Worm (Caenorhabditis elegans): ENCODE results near the gene E01G6.1.

The E01G6.1 gene

ce11 chrX:12288254-12288653, 27.6 kb downstream of the E01G6.1 start, which contains the start of gene C04B4.5:
Gene C04B4.5, minus strand, starts transcription at chrX:12288354.
- TF ChIP-seq fkh-10 (GFP tag; optimal IDR thresholded peaks at IDR 0.05) (no peak), ztf-4 (tag; optimal IDR thresholded peaks at IDR 0.05) (no peak), snpc-4 (tag; optimal IDR thresholded peaks at IDR 0.05) (no peak), snu-23 (GFP tag; optimal IDR thresholded peaks at IDR 0.05) (no peak), sup-37 (GFP tag; optimal IDR thresholded peaks at IDR 0.05) (no peak), egl-27 (tag; optimal IDR thresholded peaks at IDR 0.05) (no peak), skn-1 (tag; optimal IDR thresholded peaks at IDR 0.05) (no peak)

ce11 chrX:12290539-12290938, 29.9 kb downstream of the E01G6.1 start, which contains the start of gene C04B4.4:
Gene C04B4.4, plus strand, starts transcription at chrX:12290839.
- no peak for TF ChIP-seq mab-9 (GFP tag; IDR thresholded peaks at IDR 0.05)
- TF ChIP-seq pag-3 (tag; optimal IDR thresholded peaks at IDR 0.05; ENCODE audit: borderline replicate concordance, insufficient read depth), result no peak
- TF ChIP-seq sox-4 (tag; optimal IDR thresholded peaks at IDR 0.05), result no peak
- no peak for TF ChIP-seq efl-1 (optimal IDR thresholded peaks at IDR 0.05)
- no peak for TF ChIP-seq efl-1 (GFP tag; optimal IDR thresholded peaks at IDR 0.05 in 1 of 2)
- no peak for TF ChIP-seq elt-2 (tag; optimal IDR thresholded peaks at IDR 0.05)
- TF ChIP-seq nhr-84 (tag; optimal IDR thresholded peaks at IDR 0.05), result no peak
- no peak for TF ChIP-seq aly-2 (tag; optimal IDR thresholded peaks at IDR 0.05)
- no peak for TF ChIP-seq unc-130 (tag; optimal IDR thresholded peaks at IDR 0.05)
- TF ChIP-seq aha-1 (tag; optimal IDR thresholded peaks at IDR 0.05), result no peak
- TF ChIP-seq nhr-76 (tag; optimal IDR thresholded peaks at IDR 0.05), result no peak
- TF ChIP-seq nhr-28 (tag; optimal IDR thresholded peaks at IDR 0.05), result no peak
- no peak for TF ChIP-seq unc-98 (GFP tag; IDR thresholded peaks at IDR 0.05)

ce11 chrX:12294263-12294662, 33.6 kb downstream of the E01G6.1 start, which contains the start of gene W06D11.1:
Gene W06D11.1, plus strand, starts transcription at chrX:12294563.
- TF ChIP-seq ceh-82 (tag; optimal IDR thresholded peaks at IDR 0.05) (no peak), nhr-28 (tag; optimal IDR thresholded peaks at IDR 0.05) (no peak), unc-86 (tag; optimal IDR thresholded peaks at IDR 0.05) (no peak), jun-1 (tag; optimal IDR thresholded peaks at IDR 0.05) (no peak), ztf-11 (tag; optimal IDR thresholded peaks at IDR 0.05) (no peak), C34B4.2 (tag; optimal IDR thresholded peaks at IDR 0.05) (no peak), lin-13 (GFP tag; optimal IDR thresholded peaks at IDR 0.05) (no peak), ceh-90 (tag; optimal IDR thresholded peaks at IDR 0.05) (no peak), dpl-1 (GFP tag; optimal IDR thresholded peaks at IDR 0.05) (no peak), ceh-63 (GFP tag; optimal IDR thresholded peaks at IDR 0.05) (no peak), blmp-1 (tag; optimal IDR thresholded peaks at IDR 0.05) (no peak), nhr-11 (tag; optimal IDR thresholded peaks at IDR 0.05) (no peak), ama-1 (optimal IDR thresholded peaks at IDR 0.05) (no peak), snu-23 (GFP tag; optimal IDR thresholded peaks at IDR 0.05) (no peak), ztf-4 (tag; optimal IDR thresholded peaks at IDR 0.05) (no peak), lsy-2 (tag; optimal IDR thresholded peaks at IDR 0.05) (no peak), pag-3 (tag; optimal IDR thresholded peaks at IDR 0.05; ENCODE audit: borderline replicate concordance, insufficient read depth) (no peak), skn-1 (tag; optimal IDR thresholded peaks at IDR 0.05) (no peak)

ce11 chrX:12296392-12296791, 35.7 kb downstream of the E01G6.1 start, which contains the start of gene W06D11.2:
Gene W06D11.2, minus strand, starts transcription at chrX:12296730.
- TF ChIP-seq zag-1 (tag; optimal IDR thresholded peaks at IDR 0.05) (no peak), swsn-7 (tag; optimal IDR thresholded peaks at IDR 0.05) (no peak), ceh-88 (GFP tag; IDR thresholded peaks at IDR 0.05) (no peak), unc-130 (tag; optimal IDR thresholded peaks at IDR 0.05) (no peak), irx-1 (tag; optimal IDR thresholded peaks at IDR 0.05) (no peak), nhr-84 (tag; optimal IDR thresholded peaks at IDR 0.05) (no peak)

ce11 chrX:12298324-12298723, 37.6 kb downstream of the E01G6.1 start, which contains the start of gene W06D11.3:
Gene W06D11.3, plus strand, starts transcription at chrX:12298683.
- TF ChIP-seq rnt-1 (tag; optimal IDR thresholded peaks at IDR 0.05) (no peak), blmp-1 (tag; optimal IDR thresholded peaks at IDR 0.05) (no peak), zag-1 (tag; optimal IDR thresholded peaks at IDR 0.05) (no peak), fkh-4 (tag; optimal IDR thresholded peaks at IDR 0.05; ENCODE audit: borderline replicate concordance) (no peak), fos-1 (tag; optimal IDR thresholded peaks at IDR 0.05) (no peak), ztf-11 (tag; optimal IDR thresholded peaks at IDR 0.05) (no peak), nhr-71 (tag; optimal IDR thresholded peaks at IDR 0.05) (no peak), snpc-4 (tag; optimal IDR thresholded peaks at IDR 0.05) (no peak), nhr-76 (tag; optimal IDR thresholded peaks at IDR 0.05) (no peak), fkh-10 (GFP tag; optimal IDR thresholded peaks at IDR 0.05) (no peak), egl-27 (tag; optimal IDR thresholded peaks at IDR 0.05) (no peak)
